Fruit fly (Drosophila melanogaster) whole organism, embryonic: ENCODE results near the gene CG12016.

ENCODE experiments used
- CG10431 ChIP-seq: fragments of 200-800 bp; sonication (Bioruptor generic); optimal IDR thresholded peaks from 3 replicates; lab custom pipeline; 2018; ENCODE audit warnings: missing biosample characterization, mild to moderate bottlenecking, missing genetic modification characterization
- CG3847 ChIP-seq: fragments of 200-800 bp; sonication (Bioruptor generic); IDR thresholded peaks from 2 replicates; pipeline ENCODE4 v1.3.6; 2022; ENCODE audit warnings: missing biosample characterization, missing genetic modification characterization
- br ChIP-seq: fragments of >200 bp; optimal IDR thresholded peaks from 2 replicates; lab custom pipeline; 2017
- org-1 ChIP-seq: fragments of 200-800 bp; sonication (Bioruptor generic); optimal IDR thresholded peaks from 2 replicates; lab custom pipeline; 2017; ENCODE audit warnings: missing biosample characterization, missing genetic modification characterization

DNA sequence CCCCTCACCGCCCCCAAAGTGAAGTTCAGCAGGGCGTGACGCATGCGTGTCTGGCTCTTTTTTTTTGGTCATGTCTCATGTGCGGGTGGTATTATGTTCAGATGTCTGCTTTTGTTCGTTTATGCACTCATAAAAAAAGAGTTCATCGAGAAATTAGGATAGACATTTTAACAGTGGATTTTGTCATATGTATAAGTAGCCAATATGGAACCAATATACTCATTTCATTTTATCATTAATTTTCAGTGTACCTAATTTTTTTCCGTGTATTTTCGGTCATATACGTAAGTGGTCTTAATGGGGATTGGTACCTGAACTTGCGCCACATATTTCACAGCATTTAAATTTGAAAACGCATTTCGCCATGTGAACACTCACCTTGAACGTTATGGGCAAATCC, 19.0 kb upstream of the CG12016 start:
- TF ChIP-seq CG3847 (GFP tag; lab: Robert Waterston, UW) (peak; percentile 50), br (no peak), org-1 (GFP tag; lab: Kevin White, UChicago) (peak; percentile 25), CG10431 (GFP tag; lab: Kevin White, UChicago) (no peak)
